Fruit fly (Drosophila melanogaster) whole organism, embryonic: ENCODE data around the gene CG12766.
A peak's percentile ranks its signal among the peaks of the same experiment; 100 is the strongest.

Experiments
- Abd-B ChIP-seq: fragments of 200-800 bp; sonication (Bioruptor generic); optimal IDR thresholded peaks from 2 replicates; lab custom pipeline; 2018; ENCODE audit warnings: missing biosample characterization, mild to moderate bottlenecking, missing genetic modification characterization, moderate library complexity
- Bdp1 ChIP-seq: fragments of 200-800 bp; sonication (Bioruptor generic); optimal IDR thresholded peaks from 3 replicates; lab custom pipeline; 2016; ENCODE audit warnings: missing biosample characterization, missing genetic modification characterization
- CG10979 ChIP-seq: fragments of 200-800 bp; sonication (Bioruptor generic); optimal IDR thresholded peaks from 2 replicates; lab custom pipeline; 2018; ENCODE audit warnings: missing biosample characterization, mild to moderate bottlenecking, missing genetic modification characterization, moderate library complexity
- CG11723 ChIP-seq: fragments of 200-800 bp; sonication (Bioruptor generic); optimal IDR thresholded peaks from 2 replicates; lab custom pipeline; 2017; ENCODE audit warnings: missing biosample characterization, mild to moderate bottlenecking, missing genetic modification characterization
- CG12299 ChIP-seq: fragments of 200-800 bp; sonication (Bioruptor generic); optimal IDR thresholded peaks from 2 replicates; lab custom pipeline; 2018; ENCODE audit warnings: missing biosample characterization, mild to moderate bottlenecking, missing genetic modification characterization
- CG12659 ChIP-seq: fragments of 200-800 bp; sonication (Bioruptor generic); optimal IDR thresholded peaks from 3 replicates; lab custom pipeline; 2017; ENCODE audit warnings: mild to moderate bottlenecking, missing biosample characterization, missing genetic modification reagents, missing genetic modification characterization
- CG13624 ChIP-seq: fragments of 200-800 bp; sonication (Bioruptor generic); optimal IDR thresholded peaks from 2 replicates; lab custom pipeline; 2016; ENCODE audit warnings: missing biosample characterization, missing genetic modification characterization
- CG13894 ChIP-seq: fragments of 200-800 bp; sonication (Bioruptor generic); optimal IDR thresholded peaks from 3 replicates; lab custom pipeline; 2018; ENCODE audit warnings: missing biosample characterization, mild to moderate bottlenecking, missing genetic modification characterization, moderate library complexity
- CG14441 ChIP-seq: fragments of 200-800 bp; sonication (Bioruptor generic); IDR thresholded peaks from 2 replicates; pipeline ENCODE4 v1.3.6; 2022; ENCODE audit warnings: missing biosample characterization, missing genetic modification characterization
- CG15011 ChIP-seq: fragments of 200-800 bp; sonication (Bioruptor generic); optimal IDR thresholded peaks from 3 replicates; lab custom pipeline; 2018; ENCODE audit warnings: missing biosample characterization, mild to moderate bottlenecking, missing genetic modification characterization
- CG15601 ChIP-seq: fragments of 200-800 bp; sonication (Bioruptor generic); optimal IDR thresholded peaks from 3 replicates; lab custom pipeline; 2019; ENCODE audit warnings: missing biosample characterization, mild to moderate bottlenecking, missing genetic modification characterization, moderate library complexity
- CG16813 ChIP-seq: fragments of 200-800 bp; sonication (Bioruptor generic); IDR thresholded peaks from 3 replicates; pipeline ENCODE4 v1.3.6; 2022; ENCODE audit warnings: missing biosample characterization, missing genetic modification characterization; ENCODE audit not compliant: partially characterized antibody
- CG17568 ChIP-seq: fragments of 200-800 bp; sonication (Bioruptor generic); optimal IDR thresholded peaks from 2 replicates; lab custom pipeline; 2018; ENCODE audit warnings: missing biosample characterization, mild to moderate bottlenecking, missing genetic modification characterization, moderate library complexity
- CG18476 ChIP-seq: fragments of 200-800 bp; sonication (Bioruptor generic); optimal IDR thresholded peaks from 2 replicates; lab custom pipeline; 2016; ENCODE audit warnings: missing biosample characterization, mild to moderate bottlenecking, missing genetic modification characterization
- CG31441 ChIP-seq: fragments of 200-800 bp; sonication (Bioruptor generic); IDR thresholded peaks from 2 replicates; pipeline ENCODE4 v1.3.6; 2022; ENCODE audit warnings: missing biosample characterization, missing genetic modification characterization
- CG33557 ChIP-seq: fragments of 200-800 bp; sonication (Bioruptor generic); optimal IDR thresholded peaks from 2 replicates; lab custom pipeline; 2019; ENCODE audit warnings: missing biosample characterization, mild to moderate bottlenecking, missing genetic modification characterization, moderate library complexity
- CG3847 ChIP-seq: fragments of 200-800 bp; sonication (Bioruptor generic); IDR thresholded peaks from 2 replicates; pipeline ENCODE4 v1.3.6; 2022; ENCODE audit warnings: missing biosample characterization, missing genetic modification characterization
- CG7357 ChIP-seq: fragments of 200-800 bp; sonication (Bioruptor generic); IDR thresholded peaks from 3 replicates; pipeline ENCODE4 v1.3.6; 2022; ENCODE audit warnings: missing biosample characterization, missing genetic modification characterization
- CHES-1-like ChIP-seq: fragments of 200-800 bp; sonication (Bioruptor generic); optimal IDR thresholded peaks from 2 replicates; lab custom pipeline; 2016; ENCODE audit warnings: missing biosample characterization, missing genetic modification characterization
- CTCF ChIP-seq: fragments of 200-800 bp; sonication (Bioruptor generic); optimal IDR thresholded peaks from 2 replicates; lab custom pipeline; 2017; ENCODE audit warnings: missing biosample characterization, mild to moderate bottlenecking, missing genetic modification characterization, moderate library complexity
- Dip2 ChIP-seq: fragments of 200-800 bp; sonication (Bioruptor generic); IDR thresholded peaks from 2 replicates; pipeline ENCODE4 v1.3.6; 2022; ENCODE audit warnings: missing biosample characterization, missing genetic modification characterization
- Doc2 ChIP-seq: fragments of 200-800 bp; sonication (Bioruptor generic); IDR thresholded peaks from 2 replicates; pipeline ENCODE4 v1.3.6; 2022; ENCODE audit warnings: missing biosample characterization, missing genetic modification characterization
- Fer3 ChIP-seq: fragments of 200-800 bp; sonication (Bioruptor generic); optimal IDR thresholded peaks from 2 replicates; lab custom pipeline; 2018; ENCODE audit warnings: missing biosample characterization, mild to moderate bottlenecking, missing genetic modification characterization, moderate library complexity
- H15 ChIP-seq: fragments of 200-800 bp; sonication (Bioruptor generic); IDR thresholded peaks from 3 replicates; pipeline ENCODE4 v1.3.6; 2022; ENCODE audit warnings: missing biosample characterization, missing genetic modification characterization
- Lpt ChIP-seq: fragments of >200 bp; optimal IDR thresholded peaks from 2 replicates; lab custom pipeline; 2018; ENCODE audit warnings: missing biosample characterization, missing genetic modification characterization
- Nf-YC ChIP-seq: fragments of 200-800 bp; optimal IDR thresholded peaks from 3 replicates; lab custom pipeline; 2019; ENCODE audit warnings: missing biosample characterization, mild to moderate bottlenecking, missing genetic modification characterization, moderate library complexity
- NfI ChIP-seq: fragments of 200-800 bp; sonication (Bioruptor generic); optimal IDR thresholded peaks from 3 replicates; lab custom pipeline; 2018; ENCODE audit warnings: missing biosample characterization, mild to moderate bottlenecking, missing genetic modification characterization, moderate library complexity
- Opbp ChIP-seq: fragments of 200-800 bp; sonication (Bioruptor generic); IDR thresholded peaks from 3 replicates; pipeline ENCODE4 v1.3.6; 2022; ENCODE audit warnings: missing biosample characterization, missing genetic modification characterization; ENCODE audit not compliant: partially characterized antibody
- Optix ChIP-seq: fragments of 200-800 bp; sonication (Bioruptor generic); IDR thresholded peaks from 3 replicates; pipeline ENCODE4 v1.3.6; 2022; ENCODE audit warnings: missing biosample characterization, missing genetic modification characterization
- Rfx ChIP-seq: fragments of 200-800 bp; sonication (Bioruptor generic); IDR thresholded peaks from 2 replicates; pipeline ENCODE4 v1.3.6; 2022; ENCODE audit warnings: missing biosample characterization, missing genetic modification characterization
- Ssrp ChIP-seq: fragments of 200-800 bp; sonication (Bioruptor generic); optimal IDR thresholded peaks from 2 replicates; lab custom pipeline; 2018; ENCODE audit warnings: missing biosample characterization, mild to moderate bottlenecking, missing genetic modification characterization, moderate library complexity
- TFAM ChIP-seq: fragments of 200-800 bp; sonication (Bioruptor generic); optimal IDR thresholded peaks from 2 replicates; lab custom pipeline; 2017; ENCODE audit warnings: missing biosample characterization, missing genetic modification characterization, inconsistent platforms
- Taf1 ChIP-seq: fragments of 200-800 bp; sonication (Bioruptor generic); IDR thresholded peaks from 2 replicates; pipeline ENCODE4 v1.3.6; 2022; ENCODE audit warnings: missing biosample characterization, missing genetic modification characterization
- ab ChIP-seq: fragments of 200-800 bp; sonication (Bioruptor generic); optimal IDR thresholded peaks from 2 replicates; lab custom pipeline; 2016; ENCODE audit warnings: missing biosample characterization, missing genetic modification characterization
- abd-A ChIP-seq: fragments of 200-800 bp; sonication (Bioruptor generic); optimal IDR thresholded peaks from 3 replicates; lab custom pipeline; 2019; ENCODE audit warnings: missing biosample characterization, mild to moderate bottlenecking, missing genetic modification characterization, moderate library complexity
- ac ChIP-seq: fragments of 200-800 bp; sonication (Bioruptor generic); optimal IDR thresholded peaks from 3 replicates; lab custom pipeline; 2017; ENCODE audit warnings: missing biosample characterization, mild to moderate bottlenecking, missing genetic modification characterization
- ase ChIP-seq: fragments of 200-800 bp; sonication (Bioruptor generic); IDR thresholded peaks from 3 replicates; pipeline ENCODE4 v1.3.6; 2022; ENCODE audit warnings: missing biosample characterization, missing genetic modification characterization
- cas ChIP-seq: fragments of 200-800 bp; sonication (Bioruptor generic); IDR thresholded peaks from 2 replicates; pipeline ENCODE4 v1.3.6; 2022; ENCODE audit warnings: missing biosample characterization, missing genetic modification characterization
- en ChIP-seq: fragments of 200-800 bp; sonication (Bioruptor generic); optimal IDR thresholded peaks from 2 replicates; lab custom pipeline; 2016; ENCODE audit warnings: missing biosample characterization, missing genetic modification characterization
- esg ChIP-seq: fragments of 200-800 bp; sonication (Bioruptor generic); conservative IDR thresholded peaks from 2 replicates; pipeline ENCODE4 v1.3.6; 2022; ENCODE audit warnings: missing biosample characterization, missing genetic modification characterization
- gcm ChIP-seq: fragments of 200-800 bp; sonication (Bioruptor generic); optimal IDR thresholded peaks from 2 replicates; lab custom pipeline; 2019; ENCODE audit warnings: missing biosample characterization, mild to moderate bottlenecking, missing genetic modification characterization, moderate library complexity
- insv ChIP-seq, 2 experiments: fragments of 200-800 bp; sonication (Bioruptor generic); optimal IDR thresholded peaks; 3 replicates each; lab custom pipeline; 2016 to 2018; ENCODE audit warnings: missing biosample characterization in 2 of 2, missing genetic modification characterization in 2 of 2
- kah ChIP-seq: fragments of 200-800 bp; sonication (Bioruptor generic); optimal IDR thresholded peaks from 2 replicates; lab custom pipeline; 2018; ENCODE audit warnings: missing biosample characterization, mild to moderate bottlenecking, missing genetic modification characterization
- lilli ChIP-seq: fragments of 200-800 bp; sonication (Bioruptor generic); optimal IDR thresholded peaks from 3 replicates; lab custom pipeline; 2016; ENCODE audit warnings: missing biosample characterization, missing genetic modification characterization
- luna ChIP-seq: fragments of 200-800 bp; sonication (Bioruptor generic); optimal IDR thresholded peaks from 2 replicates; lab custom pipeline; 2016; ENCODE audit warnings: missing biosample characterization, missing genetic modification characterization
- nerfin-2 ChIP-seq: fragments of 200-800 bp; sonication (Bioruptor generic); IDR thresholded peaks from 2 replicates; pipeline ENCODE4 v1.3.6; 2022; ENCODE audit warnings: missing biosample characterization, missing genetic modification characterization; ENCODE audit not compliant: partially characterized antibody
- oc ChIP-seq: fragments of 200-800 bp; sonication (Bioruptor generic); optimal IDR thresholded peaks from 2 replicates; lab custom pipeline; 2018; ENCODE audit warnings: missing biosample characterization, mild to moderate bottlenecking, missing genetic modification characterization, moderate library complexity
- stwl ChIP-seq: fragments of 200-800 bp; sonication (Bioruptor generic); optimal IDR thresholded peaks from 3 replicates; lab custom pipeline; 2018; ENCODE audit warnings: missing biosample characterization, mild to moderate bottlenecking, missing genetic modification characterization, moderate library complexity
- tio ChIP-seq: fragments of 200-800 bp; sonication (Bioruptor generic); optimal IDR thresholded peaks from 2 replicates; lab custom pipeline; 2017; ENCODE audit warnings: missing biosample characterization, missing genetic modification characterization, inconsistent platforms
- zf30C ChIP-seq: fragments of 200-800 bp; sonication (Bioruptor generic); optimal IDR thresholded peaks from 3 replicates; lab custom pipeline; 2018; ENCODE audit warnings: missing biosample characterization, mild to moderate bottlenecking, missing genetic modification characterization
- zfh2 ChIP-seq: fragments of 200-800 bp; sonication (Bioruptor generic); optimal IDR thresholded peaks from 2 replicates; lab custom pipeline; 2016; ENCODE audit warnings: missing biosample characterization, missing genetic modification characterization

The CG12766 gene

dm6 chr3L:3983466-3983946, 43.6 kb upstream of the CG12766 start, which contains the start of gene scrt (continued):
- peak; percentile 32; the same call in 1 of the 2 replicates for TF ChIP-seq Rfx (GFP tag; lab: Robert Waterston, UW)
- TF ChIP-seq tio = no peak
- no peak for TF ChIP-seq NfI (GFP tag; lab: Kevin White, UChicago)
- no peak for TF ChIP-seq luna (GFP tag; lab: Kevin White, UChicago)
- TF ChIP-seq nerfin-2 = no peak
- TF ChIP-seq H15 (GFP tag; lab: Robert Waterston, UW) = 0 out of 3 replicates have a peak, but pooled peaks have one; percentile 47
- TF ChIP-seq abd-A = no peak
- no peak for TF ChIP-seq kah (GFP tag; lab: Kevin White, UChicago)
- no peak for TF ChIP-seq gcm (GFP tag; lab: Kevin White, UChicago)
- no peak for TF ChIP-seq stwl
- no peak for TF ChIP-seq zf30C (GFP tag; lab: Kevin White, UChicago)
- peak; percentile 35 for TF ChIP-seq CG12659
- TF ChIP-seq ac (GFP tag; lab: Kevin White, UChicago) = no peak
- no peak for TF ChIP-seq insv (GFP tag; optimal IDR thresholded peaks at IDR 0.05; lab: Kevin White, UChicago)
- TF ChIP-seq CG18476 (GFP tag; lab: Kevin White, UChicago) = no peak
- TF ChIP-seq CG11723 (GFP tag; lab: Kevin White, UChicago) = peak; percentile 21
- TF ChIP-seq Lpt = no peak
- TF ChIP-seq esg (GFP tag; lab: Robert Waterston, UW) = no peak
- TF ChIP-seq Optix (GFP tag; lab: Robert Waterston, UW) = peak; percentile 49; the same call in 1 of the 3 replicates
- peak; percentile 68 for TF ChIP-seq CG16813 (GFP tag; lab: Robert Waterston, UW)
- no peak for TF ChIP-seq Doc2 (GFP tag; lab: Robert Waterston, UW)
- no peak for TF ChIP-seq zfh2 (GFP tag; lab: Kevin White, UChicago)
- no peak for TF ChIP-seq Nf-YC
- peak; percentile 51 for TF ChIP-seq CG15601
- TF ChIP-seq CG13624 = no peak
- 0 out of 3 replicates have a peak, but pooled peaks have one; percentile 29 for TF ChIP-seq ase (GFP tag; lab: Robert Waterston, UW)
- no peak for TF ChIP-seq CG12299 (tag; lab: Kevin White, UChicago)
- TF ChIP-seq CG15011 (GFP tag; lab: Kevin White, UChicago) = no peak
- TF ChIP-seq CG14441 (GFP tag; lab: Robert Waterston, UW) = no peak
- peak; percentile 27 for TF ChIP-seq CG33557 (GFP tag; lab: Kevin White, UChicago)
- peak; percentile 21 for TF ChIP-seq Bdp1
- no peak for TF ChIP-seq CG7357 (GFP tag; lab: Robert Waterston, UW)
- no peak for TF ChIP-seq Fer3 (tag; lab: Kevin White, UChicago)
- TF ChIP-seq CG10979 (tag; lab: Kevin White, UChicago) = peak; percentile 91
- TF ChIP-seq CG31441 (GFP tag; lab: Robert Waterston, UW) = 0 out of 2 replicates have a peak, but pooled peaks have one; percentile 37
- no peak for TF ChIP-seq Abd-B
- no peak for TF ChIP-seq CTCF (GFP tag; lab: Kevin White, UChicago)
- TF ChIP-seq CG13894 (tag; lab: Kevin White, UChicago) = no peak
- TF ChIP-seq CG3847 (GFP tag; lab: Robert Waterston, UW) = no peak
- peak; percentile 34 for TF ChIP-seq lilli (GFP tag; lab: Kevin White, UChicago)
- TF ChIP-seq TFAM (GFP tag; lab: Kevin White, UChicago) = no peak
- no peak for TF ChIP-seq ab (GFP tag; lab: Kevin White, UChicago)
- TF ChIP-seq en (GFP tag; lab: Kevin White, UChicago) = no peak
- TF ChIP-seq Ssrp (tag; lab: Kevin White, UChicago) = peak; percentile 48
- TF ChIP-seq CG17568 (GFP tag; lab: Kevin White, UChicago) = no peak
- TF ChIP-seq Opbp (GFP tag; lab: Robert Waterston, UW) = 0 out of 3 replicates have a peak, but pooled peaks have one; percentile 21
- no peak for TF ChIP-seq cas
- peak; percentile 28 for TF ChIP-seq CHES-1-like
- TF ChIP-seq oc (tag; lab: Kevin White, UChicago) = no peak
- no peak for TF ChIP-seq Taf1 (GFP tag; lab: Robert Waterston, UW)
- TF ChIP-seq Dip2 (GFP tag; lab: Robert Waterston, UW) = no peak
